Worm (Caenorhabditis elegans): ENCODE measurements around the gene mrpl-10.

- TF ChIP-seq ztf-11 (tag; optimal IDR thresholded peaks at IDR 0.05) (no peak), nhr-11 (tag; optimal IDR thresholded peaks at IDR 0.05) (no peak), fos-1 (tag; optimal IDR thresholded peaks at IDR 0.05) (no peak), ceh-82 (tag; optimal IDR thresholded peaks at IDR 0.05) (no peak)
Measured at ce11 chrII:8325002-8325539, 46.8 kb upstream of the mrpl-10 start, which contains the start of the genes ran-3 and C26D10.3.
